Worm (Caenorhabditis elegans): ENCODE results near the gene hoe-1.

The hoe-1 gene

DNA sequence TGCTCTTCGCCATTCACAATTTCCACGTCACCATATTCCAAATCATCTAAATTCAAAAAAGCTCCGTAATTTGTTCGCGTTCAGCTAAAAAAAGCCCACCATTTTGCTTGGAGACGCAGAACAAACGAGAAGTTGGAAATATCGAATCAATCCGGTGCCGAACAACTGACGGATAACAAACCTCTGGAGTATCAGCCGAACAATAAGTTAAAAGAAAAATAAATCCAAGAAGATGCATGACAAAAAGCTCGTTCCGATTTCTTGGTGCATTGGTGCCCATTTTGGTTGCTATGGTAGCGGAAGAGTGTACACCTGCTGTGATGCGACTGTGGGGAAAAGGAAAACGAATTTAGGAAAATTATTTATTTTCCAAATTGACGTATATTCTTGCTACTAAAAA lies 3.5 kb upstream of the hoe-1 start, which contains the start of gene tctn-1 (continued):
- 0 out of 2 replicates have a peak, but pooled peaks have one; percentile 8 for TF ChIP-seq Y48G9A.11 (GFP tag; IDR thresholded peaks at IDR 0.05)
- peak in 1 of 2 experiments; percentile 22 for TF ChIP-seq daf-16 (GFP tag; optimal IDR thresholded peaks at IDR 0.05)
- TF ChIP-seq daf-16 (tag; optimal IDR thresholded peaks at IDR 0.05), result peak; percentile 21
- TF ChIP-seq skn-1 (tag; optimal IDR thresholded peaks at IDR 0.05), result no peak
- no peak for TF ChIP-seq F44E2.7 (GFP tag; IDR thresholded peaks at IDR 0.05)
- no peak for TF ChIP-seq zfp-2 (tag; optimal IDR thresholded peaks at IDR 0.05)
- no peak for TF ChIP-seq nhr-102 (tag; optimal IDR thresholded peaks at IDR 0.05)
- no peak for TF ChIP-seq mxl-3 (GFP tag; optimal IDR thresholded peaks at IDR 0.05)
- no peak for TF ChIP-seq ztf-11 (tag; optimal IDR thresholded peaks at IDR 0.05)
- no peak for TF ChIP-seq nhr-42 (GFP tag; IDR thresholded peaks at IDR 0.05)
- no peak for TF ChIP-seq Y5F2A.4 (GFP tag; optimal IDR thresholded peaks at IDR 0.05)
- TF ChIP-seq arid-1 (GFP tag; conservative IDR thresholded peaks at IDR 0.05), result 0 out of 2 replicates have a peak, but pooled peaks have one; percentile 20
- peak; percentile 22 for TF ChIP-seq aha-1 (tag)
- TF ChIP-seq dmd-9 (GFP tag; IDR thresholded peaks at IDR 0.05), result no peak
- TF ChIP-seq pqm-1 (tag; optimal IDR thresholded peaks at IDR 0.05), result no peak
- no peak for TF ChIP-seq unc-130 (GFP tag; optimal IDR thresholded peaks at IDR 0.05)
- peak in 1 of 2 experiments; percentile 41 for TF ChIP-seq lsy-2 (tag; optimal IDR thresholded peaks at IDR 0.05)
- no peak for TF ChIP-seq unc-39 (tag; optimal IDR thresholded peaks at IDR 0.05)
- no peak for TF ChIP-seq F49E8.2 (tag; optimal IDR thresholded peaks at IDR 0.05; ENCODE audit: borderline replicate concordance)
- no peak for TF ChIP-seq fkh-10 (GFP tag; optimal IDR thresholded peaks at IDR 0.05)
- peak; percentile 9 for TF ChIP-seq mes-2 (tag; optimal IDR thresholded peaks at IDR 0.05; ENCODE audit: poor library complexity, severe bottlenecking)
- TF ChIP-seq hlh-30 (tag; optimal IDR thresholded peaks at IDR 0.05; ENCODE audit: insufficient read depth), result no peak
- 0 out of 2 replicates have a peak, but pooled peaks have one; percentile 16 for TF ChIP-seq madf-9 (GFP tag; conservative IDR thresholded peaks at IDR 0.05)
- TF ChIP-seq egl-43 (GFP tag; IDR thresholded peaks at IDR 0.05), result no peak
- TF ChIP-seq hif-1 (tag; optimal IDR thresholded peaks at IDR 0.05), result no peak
- 0 out of 2 replicates have a peak, but pooled peaks have one; percentile 27 for TF ChIP-seq hmg-1.1 (GFP tag; IDR thresholded peaks at IDR 0.05)
- TF ChIP-seq zip-2 (tag; optimal IDR thresholded peaks at IDR 0.05), result no peak
- no peak for TF ChIP-seq daf-12 (tag; optimal IDR thresholded peaks at IDR 0.05)
- no peak for TF ChIP-seq hlh-11 (tag; optimal IDR thresholded peaks at IDR 0.05)
- TF ChIP-seq nhr-28 (tag; optimal IDR thresholded peaks at IDR 0.05), result no peak
- no peak for TF ChIP-seq jun-1 (tag; optimal IDR thresholded peaks at IDR 0.05)

DNA sequence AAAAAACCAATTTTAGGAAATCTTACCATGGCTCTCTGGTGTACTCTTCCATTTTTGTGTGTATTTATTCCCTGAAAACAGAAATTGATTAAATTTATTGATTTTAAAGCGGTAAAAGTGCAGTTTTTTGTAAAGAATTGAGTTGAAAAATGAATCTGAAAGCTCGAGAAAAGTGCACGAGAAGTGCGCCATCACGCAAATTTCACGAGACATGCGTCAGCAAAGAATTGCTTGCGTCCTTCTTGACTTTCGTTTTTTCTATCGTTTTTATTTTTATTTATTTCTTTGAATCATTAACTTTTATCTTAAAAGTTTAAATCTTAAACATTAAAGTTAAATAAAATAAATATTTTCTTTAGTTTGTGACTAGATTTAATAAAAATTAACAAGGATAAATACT lies 1.4 kb upstream of the hoe-1 start, which contains the start of gene timm-17B.1:
Gene timm-17B.1 (minus strand): TSS at position 71 of the 400 bp plus-strand sequence.
- peak; percentile 55; the same call in 1 of the 2 replicates for TF ChIP-seq T26A8.4 (GFP tag; IDR thresholded peaks at IDR 0.05)
- TF ChIP-seq egl-27 (tag; optimal IDR thresholded peaks at IDR 0.05), result no peak
- peak; percentile 64; the same call in 1 of the 2 replicates for TF ChIP-seq snpc-1.2 (GFP tag; IDR thresholded peaks at IDR 0.05)
- no peak for TF ChIP-seq F49E8.2 (tag; optimal IDR thresholded peaks at IDR 0.05; ENCODE audit: borderline replicate concordance)
- no peak for TF ChIP-seq pha-4 (GFP tag; IDR thresholded peaks at IDR 0.05)
- peak; percentile 65 for TF ChIP-seq pha-4 (tag; optimal IDR thresholded peaks at IDR 0.05)
- TF ChIP-seq daf-12 (tag; optimal IDR thresholded peaks at IDR 0.05), result no peak
- 0 out of 2 replicates have a peak, but pooled peaks have one; percentile 21 for TF ChIP-seq dmd-6 (GFP tag; IDR thresholded peaks at IDR 0.05)
- TF ChIP-seq arid-1 (GFP tag; conservative IDR thresholded peaks at IDR 0.05), result no peak
- peak; percentile 79 for TF ChIP-seq dve-1 (tag; optimal IDR thresholded peaks at IDR 0.05; ENCODE audit: insufficient read depth)
- TF ChIP-seq daf-19 (GFP tag; conservative IDR thresholded peaks at IDR 0.05), result no peak
- no peak for TF ChIP-seq lin-29 (GFP tag; IDR thresholded peaks at IDR 0.05)
- peak; percentile 89 for TF ChIP-seq lin-38 (GFP tag; IDR thresholded peaks at IDR 0.05)
- TF ChIP-seq daf-8 (GFP tag; IDR thresholded peaks at IDR 0.05), result no peak
- peak; percentile 72 for TF ChIP-seq mes-2 (tag; optimal IDR thresholded peaks at IDR 0.05; ENCODE audit: poor library complexity, severe bottlenecking)
- TF ChIP-seq hlh-11 (tag; optimal IDR thresholded peaks at IDR 0.05), result peak; percentile 57
- TF ChIP-seq hmg-1.1 (GFP tag; IDR thresholded peaks at IDR 0.05), result peak; percentile 66
- TF ChIP-seq egl-43 (GFP tag; IDR thresholded peaks at IDR 0.05), result no peak
- no peak for TF ChIP-seq nhr-10 (tag; optimal IDR thresholded peaks at IDR 0.05)
- TF ChIP-seq ztf-7 (tag; optimal IDR thresholded peaks at IDR 0.05), result peak; percentile 84
- TF ChIP-seq T20F7.1 (GFP tag; optimal IDR thresholded peaks at IDR 0.05), result peak; percentile 46
- TF ChIP-seq dpl-1 (GFP tag; optimal IDR thresholded peaks at IDR 0.05), result peak; percentile 78
- TF ChIP-seq Y48G9A.11 (GFP tag; IDR thresholded peaks at IDR 0.05), result no peak
- TF ChIP-seq lin-13 (GFP tag; optimal IDR thresholded peaks at IDR 0.05), result no peak
- TF ChIP-seq ZK337.2 (GFP tag; IDR thresholded peaks at IDR 0.05), result no peak
- no peak for TF ChIP-seq nhr-6 (tag; optimal IDR thresholded peaks at IDR 0.05)
- TF ChIP-seq fos-1 (tag; optimal IDR thresholded peaks at IDR 0.05), result no peak
- no peak for TF ChIP-seq pqm-1 (tag; optimal IDR thresholded peaks at IDR 0.05)
